Fruit fly (Drosophila melanogaster) whole organism, prepupa: ENCODE measurements around the gene CG31013.

Experiments used
- Blimp-1 ChIP-seq: fragments of 200-800 bp; sonication (Bioruptor generic); optimal IDR thresholded peaks from 3 replicates; lab custom pipeline; 2017; ENCODE audit warnings: missing biosample characterization, missing genetic modification characterization, mild to moderate bottlenecking, moderate library complexity, missing genetic modification reagents
- CG10631 ChIP-seq: fragments of 200-800 bp; sonication (Bioruptor generic); optimal IDR thresholded peaks from 2 replicates; lab custom pipeline; 2016; ENCODE audit warnings: missing biosample characterization, missing genetic modification characterization
- CG10669 ChIP-seq: fragments of 200-800 bp; sonication (Bioruptor generic); optimal IDR thresholded peaks from 3 replicates; lab custom pipeline; 2018; ENCODE audit warnings: missing biosample characterization, mild to moderate bottlenecking, missing genetic modification characterization, moderate library complexity
- CG11294 ChIP-seq: fragments of 200-800 bp; sonication (Bioruptor generic); IDR thresholded peaks from 2 replicates; pipeline ENCODE4 v1.3.6; 2022; ENCODE audit warnings: missing biosample characterization, missing genetic modification characterization
- CG11762 ChIP-seq: fragments of 200-800 bp; sonication (Bioruptor generic); optimal IDR thresholded peaks from 3 replicates; lab custom pipeline; 2016; ENCODE audit warnings: missing biosample characterization, missing genetic modification characterization; ENCODE audit not compliant: insufficient read depth
- CG15336 ChIP-seq: fragments of 200-800 bp; sonication (Bioruptor generic); IDR thresholded peaks from 2 replicates; pipeline ENCODE4 v1.3.6; 2022; ENCODE audit warnings: missing biosample characterization, missing genetic modification characterization
- CG1621 ChIP-seq: fragments of 200-800 bp; sonication (Bioruptor generic); optimal IDR thresholded peaks from 3 replicates; lab custom pipeline; 2018; ENCODE audit warnings: missing biosample characterization, mild to moderate bottlenecking, missing genetic modification characterization
- CG16779 ChIP-seq: fragments of 200-800 bp; sonication (Bioruptor generic); optimal IDR thresholded peaks from 3 replicates; lab custom pipeline; 2017; ENCODE audit warnings: missing biosample characterization, mild to moderate bottlenecking, missing genetic modification characterization
- CG3032 ChIP-seq: fragments of 200-800 bp; optimal IDR thresholded peaks from 2 replicates; lab custom pipeline; 2019; ENCODE audit warnings: missing biosample characterization, mild to moderate bottlenecking, missing genetic modification characterization, moderate library complexity
- CG31627 ChIP-seq: fragments of 200-800 bp; sonication (Bioruptor generic); optimal IDR thresholded peaks from 3 replicates; lab custom pipeline; 2016; ENCODE audit warnings: missing biosample characterization, missing genetic modification characterization
- CG34406 ChIP-seq: fragments of 200-800 bp; sonication (Bioruptor generic); optimal IDR thresholded peaks from 3 replicates; lab custom pipeline; 2016; ENCODE audit warnings: missing biosample characterization, missing genetic modification characterization
- CG3919 ChIP-seq: fragments of 200-800 bp; sonication (Bioruptor generic); optimal IDR thresholded peaks from 3 replicates; lab custom pipeline; 2016; ENCODE audit warnings: missing biosample characterization, missing genetic modification characterization
- CG4318 ChIP-seq: fragments of 200-800 bp; sonication (Bioruptor generic); optimal IDR thresholded peaks from 3 replicates; lab custom pipeline; 2017; ENCODE audit warnings: missing biosample characterization, mild to moderate bottlenecking, missing genetic modification characterization
- CG6276 ChIP-seq: fragments of 200-800 bp; sonication (Bioruptor generic); optimal IDR thresholded peaks from 2 replicates; lab custom pipeline; 2017; ENCODE audit warnings: missing biosample characterization, mild to moderate bottlenecking, missing genetic modification characterization
- CG6792 ChIP-seq: fragments of 200-800 bp; sonication (Bioruptor generic); optimal IDR thresholded peaks from 3 replicates; lab custom pipeline; 2016; ENCODE audit warnings: missing biosample characterization, missing genetic modification characterization
- CG6854 ChIP-seq: fragments of 200-800 bp; sonication (Bioruptor generic); optimal IDR thresholded peaks from 2 replicates; lab custom pipeline; 2017; ENCODE audit warnings: missing biosample characterization, mild to moderate bottlenecking, missing genetic modification characterization
- CG7368 ChIP-seq: fragments of 200-800 bp; sonication (Bioruptor generic); optimal IDR thresholded peaks from 3 replicates; lab custom pipeline; 2016; ENCODE audit warnings: missing biosample characterization, missing genetic modification characterization
- CG8119 ChIP-seq: fragments of 200-800 bp; sonication (Bioruptor generic); IDR thresholded peaks from 3 replicates; pipeline ENCODE4 v1.3.6; 2022; ENCODE audit warnings: missing biosample characterization, missing genetic modification characterization
- CG8319 ChIP-seq: fragments of 200-800 bp; sonication (Bioruptor generic); optimal IDR thresholded peaks from 3 replicates; lab custom pipeline; 2016; ENCODE audit warnings: missing biosample characterization, missing genetic modification characterization
- CG9139 ChIP-seq: fragments of 200-800 bp; sonication (Bioruptor generic); optimal IDR thresholded peaks from 3 replicates; lab custom pipeline; 2017; ENCODE audit warnings: missing biosample characterization, mild to moderate bottlenecking, missing genetic modification characterization
- Eip93F ChIP-seq: fragments of 200-800 bp; sonication (Bioruptor generic); optimal IDR thresholded peaks from 2 replicates; lab custom pipeline; 2016; ENCODE audit warnings: missing biosample characterization, mild to moderate bottlenecking, missing genetic modification characterization
- Gug ChIP-seq: fragments of 200-800 bp; sonication (Bioruptor generic); IDR thresholded peaks from 2 replicates; pipeline ENCODE4 v1.3.6; 2022; ENCODE audit warnings: missing biosample characterization, missing genetic modification characterization
- Hr39 ChIP-seq: fragments of 200-800 bp; sonication (Bioruptor generic); optimal IDR thresholded peaks from 2 replicates; lab custom pipeline; 2016; ENCODE audit warnings: missing biosample characterization, missing genetic modification characterization
- Hr4 ChIP-seq: fragments of 200-800 bp; sonication (Bioruptor generic); optimal IDR thresholded peaks from 3 replicates; lab custom pipeline; 2016; ENCODE audit warnings: missing biosample characterization, missing genetic modification characterization
- Lpt ChIP-seq: fragments of 200-800 bp; sonication (Bioruptor generic); optimal IDR thresholded peaks from 3 replicates; lab custom pipeline; 2016; ENCODE audit warnings: missing biosample characterization, missing genetic modification characterization
- Smox ChIP-seq: fragments of 200-800 bp; sonication (Bioruptor generic); optimal IDR thresholded peaks from 3 replicates; lab custom pipeline; 2016; ENCODE audit warnings: missing biosample characterization, missing genetic modification characterization
- Sox102F ChIP-seq: fragments of 200-800 bp; sonication (Bioruptor generic); optimal IDR thresholded peaks from 2 replicates; lab custom pipeline; 2016; ENCODE audit warnings: missing biosample characterization, mild to moderate bottlenecking, missing genetic modification characterization
- Sox14 ChIP-seq: fragments of 200-800 bp; sonication (Bioruptor generic); optimal IDR thresholded peaks from 3 replicates; lab custom pipeline; 2016; ENCODE audit warnings: missing biosample characterization, missing genetic modification characterization
- Sox15 ChIP-seq: fragments of 200-800 bp; sonication (Bioruptor generic); optimal IDR thresholded peaks from 3 replicates; lab custom pipeline; 2016; ENCODE audit warnings: missing biosample characterization, missing genetic modification characterization
- acj6 ChIP-seq: fragments of 200-800 bp; sonication (Bioruptor generic); optimal IDR thresholded peaks from 3 replicates; lab custom pipeline; 2016; ENCODE audit warnings: missing biosample characterization, missing genetic modification characterization
- cyc ChIP-seq: fragments of 200-800 bp; sonication (Bioruptor generic); optimal IDR thresholded peaks from 3 replicates; lab custom pipeline; 2016; ENCODE audit warnings: missing biosample characterization, missing genetic modification characterization
- dac ChIP-seq: fragments of 200-800 bp; sonication (Bioruptor generic); optimal IDR thresholded peaks from 2 replicates; lab custom pipeline; 2017; ENCODE audit warnings: missing biosample characterization, mild to moderate bottlenecking, missing genetic modification characterization
- dsx ChIP-seq: fragments of 200-800 bp; optimal IDR thresholded peaks from 3 replicates; lab custom pipeline; 2019; ENCODE audit warnings: missing biosample characterization, mild to moderate bottlenecking, missing genetic modification characterization, moderate library complexity; ENCODE audit not compliant: poor library complexity, severe bottlenecking
- eg ChIP-seq: fragments of 200-800 bp; sonication (Bioruptor generic); IDR thresholded peaks from 3 replicates; pipeline ENCODE4 v1.3.6; 2022; ENCODE audit warnings: missing biosample characterization, missing genetic modification characterization
- esn ChIP-seq: fragments of 200-800 bp; sonication (Bioruptor generic); optimal IDR thresholded peaks from 2 replicates; lab custom pipeline; 2016; ENCODE audit warnings: missing biosample characterization, mild to moderate bottlenecking, missing genetic modification characterization, moderate library complexity
- fd59A ChIP-seq: fragments of 200-800 bp; sonication (Bioruptor generic); optimal IDR thresholded peaks from 2 replicates; lab custom pipeline; 2017; ENCODE audit warnings: missing biosample characterization, mild to moderate bottlenecking, missing genetic modification characterization, missing genetic modification reagents
- fkh ChIP-seq: fragments of 200-800 bp; sonication (Bioruptor generic); optimal IDR thresholded peaks from 3 replicates; lab custom pipeline; 2017; ENCODE audit warnings: missing biosample characterization, mild to moderate bottlenecking, missing genetic modification characterization, moderate library complexity
- lz ChIP-seq: fragments of 200-800 bp; sonication (Bioruptor generic); optimal IDR thresholded peaks from 3 replicates; lab custom pipeline; 2016; ENCODE audit warnings: missing biosample characterization, missing genetic modification characterization
- net ChIP-seq: fragments of 200-800 bp; sonication (Bioruptor generic); optimal IDR thresholded peaks from 3 replicates; lab custom pipeline; 2016; ENCODE audit warnings: missing biosample characterization, missing genetic modification characterization
- salr ChIP-seq, 2 experiments: fragments of 200-800 bp; sonication (Bioruptor generic); optimal IDR thresholded peaks; 3 replicates each; lab custom pipeline; 2016 to 2018; ENCODE audit warnings: missing biosample characterization in 2 of 2, missing genetic modification characterization in 2 of 2, mild to moderate bottlenecking in 1 of 2
- spab ChIP-seq: fragments of 200-800 bp; sonication (Bioruptor generic); optimal IDR thresholded peaks from 2 replicates; lab custom pipeline; 2017; ENCODE audit warnings: missing biosample characterization, mild to moderate bottlenecking, missing genetic modification characterization, missing genetic modification reagents
- ss ChIP-seq, 2 experiments: fragments of 200-800 bp; sonication (Bioruptor generic); optimal IDR thresholded peaks; 2 replicates in 1 of 2; 3 replicates in 1 of 2; lab custom pipeline; 2017 to 2018; ENCODE audit warnings: mild to moderate bottlenecking in 2 of 2, missing biosample characterization in 2 of 2, missing genetic modification characterization in 2 of 2, moderate library complexity in 1 of 2
- svp ChIP-seq: fragments of 200-800 bp; sonication (Bioruptor generic); peaks from one replicate; lab custom pipeline; 2016; ENCODE audit warnings: missing biosample characterization, missing genetic modification characterization
- topi ChIP-seq: fragments of 200-800 bp; sonication (Bioruptor generic); optimal IDR thresholded peaks from 3 replicates; lab custom pipeline; 2016; ENCODE audit warnings: missing biosample characterization, missing genetic modification characterization

The CG31013 gene

dm6 chr3R:30601440-30602256 lies 44.0 kb downstream of the CG31013 start, which contains the start of the genes CG2246 and CG31021 (continued):
- TF ChIP-seq eg (GFP tag; lab: Robert Waterston, UW), result peak; percentile 47
- TF ChIP-seq CG3919, result peak; percentile 14
- peak; percentile 30 for TF ChIP-seq acj6 (GFP tag; lab: Kevin White, UChicago)
- no peak for TF ChIP-seq fd59A (GFP tag; lab: Kevin White, UChicago)
- peak; percentile 88 for TF ChIP-seq fkh (GFP tag; lab: Kevin White, UChicago)
- TF ChIP-seq Sox102F (GFP tag; lab: Kevin White, UChicago), result peak; percentile 0
- TF ChIP-seq spab, result no peak
- peak; percentile 82 for TF ChIP-seq svp (GFP tag; lab: Kevin White, UChicago)
- TF ChIP-seq CG1621, result no peak
- peak; percentile 35 for TF ChIP-seq CG8319

- TF ChIP-seq esn (GFP tag; lab: Kevin White, UChicago), result peak; percentile 96
- peak; percentile 75 for TF ChIP-seq Sox15 (GFP tag; lab: Kevin White, UChicago)
- TF ChIP-seq CG6792 (GFP tag; lab: Kevin White, UChicago), result peak; percentile 94
- peak; percentile 95 for TF ChIP-seq CG8119 (GFP tag; lab: Robert Waterston, UW)
- TF ChIP-seq Gug (GFP tag; lab: Robert Waterston, UW), result peak; percentile 91
- TF ChIP-seq fd59A (GFP tag; lab: Kevin White, UChicago), result peak; percentile 74
- TF ChIP-seq CG16779 (tag; lab: Kevin White, UChicago), result peak; percentile 87
- peak; percentile 94 for TF ChIP-seq topi (GFP tag; lab: Kevin White, UChicago)
- peak; percentile 93 for TF ChIP-seq Smox
- TF ChIP-seq cyc (GFP tag; lab: Kevin White, UChicago), result peak; percentile 88
- peak; percentile 77 for TF ChIP-seq CG11762
- TF ChIP-seq Sox14 (GFP tag; lab: Kevin White, UChicago), result peak; percentile 93
- TF ChIP-seq Hr4 (GFP tag; lab: Kevin White, UChicago), result peak; percentile 94
- TF ChIP-seq CG8319, result peak; percentile 76
- TF ChIP-seq CG10631 (GFP tag; lab: Kevin White, UChicago), result peak; percentile 90
- TF ChIP-seq CG6854 (GFP tag; lab: Kevin White, UChicago), result peak; percentile 24
- peak; percentile 90 for TF ChIP-seq CG31627
- peak; percentile 90 for TF ChIP-seq Eip93F
- TF ChIP-seq Lpt (GFP tag; lab: Kevin White, UChicago), result peak; percentile 79
- peak; percentile 74 to 89 for TF ChIP-seq salr (GFP tag; optimal IDR thresholded peaks at IDR 0.05; lab: Kevin White, UChicago)
- peak; percentile 93 for TF ChIP-seq lz
- TF ChIP-seq CG7368, result peak; percentile 94
- TF ChIP-seq CG4318 (GFP tag; lab: Kevin White, UChicago), result peak; percentile 68
- peak; percentile 57 to 80 for TF ChIP-seq ss (GFP tag; optimal IDR thresholded peaks at IDR 0.05; lab: Kevin White, UChicago)
- TF ChIP-seq Sox102F (GFP tag; lab: Kevin White, UChicago), result peak; percentile 96
- TF ChIP-seq net (GFP tag; lab: Kevin White, UChicago), result peak; percentile 95
- TF ChIP-seq CG10669 (GFP tag; lab: Kevin White, UChicago), result peak; percentile 84
- TF ChIP-seq svp (GFP tag; lab: Kevin White, UChicago), result peak; percentile 96
- TF ChIP-seq CG6276, result peak; percentile 86
- peak; percentile 87 for TF ChIP-seq dsx (GFP tag; lab: Kevin White, UChicago)
- peak; percentile 98 for TF ChIP-seq eg (GFP tag; lab: Robert Waterston, UW)
- TF ChIP-seq CG15336, result peak; percentile 97
- TF ChIP-seq CG3032 (tag; lab: Kevin White, UChicago), result peak; percentile 81
- TF ChIP-seq Blimp-1 (GFP tag; lab: Kevin White, UChicago), result peak; percentile 64
- TF ChIP-seq CG11294, result peak; percentile 91
- peak; percentile 81 for TF ChIP-seq CG1621
- peak; percentile 86 for TF ChIP-seq Hr39
- TF ChIP-seq dac (GFP tag; lab: Kevin White, UChicago), result peak; percentile 66
- peak; percentile 80 for TF ChIP-seq CG9139 (GFP tag; lab: Kevin White, UChicago)
- peak; percentile 52 for TF ChIP-seq fkh (GFP tag; lab: Kevin White, UChicago)
- peak; percentile 93 for TF ChIP-seq CG34406
Measured at dm6 chr3R:30600154-30601009, 45.3 kb downstream of the CG31013 start.
